Fruit fly (Drosophila melanogaster) whole organism, embryonic: Measurements from ENCODE around the gene Gclm.
A peak's percentile ranks its signal among the peaks of the same experiment; 100 is the strongest.

Experiments
- ATbp ChIP-seq: fragments of 200-800 bp; sonication (Bioruptor generic); optimal IDR thresholded peaks from 2 replicates; lab custom pipeline; 2017; ENCODE audit warnings: missing biosample characterization, mild to moderate bottlenecking, missing genetic modification characterization, missing genetic modification reagents
- Adf1 ChIP-seq: fragments of 200-800 bp; sonication (Bioruptor generic); IDR thresholded peaks from 2 replicates; pipeline ENCODE4 v1.3.6; 2022; ENCODE audit warnings: missing biosample characterization, missing genetic modification characterization
- Atf6 ChIP-seq: fragments of 200-800 bp; sonication (Bioruptor generic); IDR thresholded peaks from 2 replicates; pipeline ENCODE4 v1.3.6; 2022; ENCODE audit warnings: missing biosample characterization, missing genetic modification characterization
- BEAF-32 ChIP-seq: fragments of 200-800 bp; sonication (Bioruptor generic); optimal IDR thresholded peaks from 3 replicates; lab custom pipeline; 2017; ENCODE audit warnings: missing biosample characterization, missing genetic modification characterization, mild to moderate bottlenecking, moderate library complexity, missing genetic modification reagents
- Bgb ChIP-seq: fragments of 200-800 bp; sonication (Bioruptor generic); IDR thresholded peaks from 2 replicates; pipeline ENCODE4 v1.3.6; 2022; ENCODE audit warnings: missing biosample characterization, missing genetic modification characterization; ENCODE audit not compliant: partially characterized antibody
- BtbVII ChIP-seq: fragments of 200-800 bp; sonication (Bioruptor generic); optimal IDR thresholded peaks from 3 replicates; lab custom pipeline; 2017; ENCODE audit warnings: missing biosample characterization, mild to moderate bottlenecking, missing genetic modification characterization
- CG11560 ChIP-seq: fragments of 200-800 bp; sonication (Bioruptor generic); IDR thresholded peaks from 3 replicates; pipeline ENCODE4 v1.3.6; 2022; ENCODE audit warnings: missing biosample characterization, missing genetic modification characterization
- CG14710 ChIP-seq: fragments of 200-800 bp; sonication (Bioruptor generic); optimal IDR thresholded peaks from 3 replicates; lab custom pipeline; 2019; ENCODE audit warnings: missing biosample characterization, mild to moderate bottlenecking, missing genetic modification characterization, moderate library complexity
- CG15479 ChIP-seq: fragments of 200-800 bp; sonication (Bioruptor generic); optimal IDR thresholded peaks from 3 replicates; lab custom pipeline; 2019; ENCODE audit warnings: missing biosample characterization, mild to moderate bottlenecking, missing genetic modification characterization, moderate library complexity
- CG18011 ChIP-seq: fragments of 200-800 bp; sonication (Bioruptor generic); optimal IDR thresholded peaks from 2 replicates; lab custom pipeline; 2017; ENCODE audit warnings: missing biosample characterization, missing genetic modification characterization, mild to moderate bottlenecking, moderate library complexity, missing genotype
- CG2712 ChIP-seq: fragments of 200-800 bp; optimal IDR thresholded peaks from 3 replicates; lab custom pipeline; 2019; ENCODE audit warnings: missing biosample characterization, mild to moderate bottlenecking, missing genetic modification characterization, moderate library complexity
- CG32532 ChIP-seq: fragments of 200-800 bp; sonication (Bioruptor generic); IDR thresholded peaks from 2 replicates; pipeline ENCODE4 v1.3.6; 2022; ENCODE audit warnings: missing biosample characterization, missing genetic modification characterization
- CG3847 ChIP-seq: fragments of 200-800 bp; sonication (Bioruptor generic); IDR thresholded peaks from 2 replicates; pipeline ENCODE4 v1.3.6; 2022; ENCODE audit warnings: missing biosample characterization, missing genetic modification characterization
- CG4360 ChIP-seq: fragments of 200-800 bp; sonication (Bioruptor generic); IDR thresholded peaks from 2 replicates; pipeline ENCODE4 v1.3.6; 2022; ENCODE audit warnings: missing biosample characterization, missing genetic modification characterization
- CG7372 ChIP-seq: fragments of 200-800 bp; sonication (Bioruptor generic); IDR thresholded peaks from 2 replicates; pipeline ENCODE4 v1.3.6; 2022; ENCODE audit warnings: missing biosample characterization, missing genetic modification characterization
- CG8089 ChIP-seq: fragments of 200-800 bp; sonication (Bioruptor generic); optimal IDR thresholded peaks from 3 replicates; lab custom pipeline; 2016; ENCODE audit warnings: missing biosample characterization, missing genetic modification characterization
- CG8290 ChIP-seq, 3 experiments: fragments of 200-800 bp; sonication (Bioruptor generic); optimal IDR thresholded peaks; 2 replicates each; lab custom pipeline; 2016 to 2019; ENCODE audit warnings: missing biosample characterization in 3 of 3, missing genetic modification characterization in 3 of 3, mild to moderate bottlenecking in 2 of 3, moderate library complexity in 1 of 3
- CG9932 ChIP-seq: fragments of 200-800 bp; sonication (Bioruptor generic); IDR thresholded peaks from 2 replicates; pipeline ENCODE4 v1.3.6; 2022; ENCODE audit warnings: missing biosample characterization, missing genetic modification characterization
- Eip74EF ChIP-seq, 2 experiments: fragments of 200-800 bp in 1 of 2; fragments of >200 bp in 1 of 2; sonication (Bioruptor generic) in 1 of 2; optimal IDR thresholded peaks; 2 replicates each; lab custom pipeline; 2017 to 2019; ENCODE audit warnings: missing biosample characterization in 2 of 2, missing genetic modification characterization in 2 of 2, mild to moderate bottlenecking in 1 of 2, moderate library complexity in 1 of 2
- Elba2 ChIP-seq: fragments of 200-800 bp; sonication (Bioruptor generic); optimal IDR thresholded peaks from 3 replicates; lab custom pipeline; 2016; ENCODE audit warnings: missing biosample characterization, missing genetic modification characterization
- Ets65A ChIP-seq: fragments of 200-800 bp; sonication (Bioruptor generic); peaks from one replicate; lab custom pipeline; 2016; ENCODE audit warnings: missing biosample characterization, missing genetic modification characterization
- H2.0 ChIP-seq: fragments of 200-800 bp; sonication (Bioruptor generic); IDR thresholded peaks from 2 replicates; pipeline ENCODE4 v1.3.6; 2022; ENCODE audit warnings: missing biosample characterization, missing genetic modification characterization
- HHEX ChIP-seq: fragments of 200-800 bp; sonication (Bioruptor generic); optimal IDR thresholded peaks from 3 replicates; lab custom pipeline; 2017; ENCODE audit warnings: missing biosample characterization, mild to moderate bottlenecking, missing genetic modification characterization, missing genetic modification reagents
- Med ChIP-seq: fragments of 200-800 bp; sonication (Bioruptor generic); peaks from one replicate; lab custom pipeline; 2016; ENCODE audit warnings: missing biosample characterization, missing genetic modification characterization, mild to moderate bottlenecking, inconsistent platforms, moderate library complexity
- NfI ChIP-seq: fragments of 200-800 bp; sonication (Bioruptor generic); optimal IDR thresholded peaks from 3 replicates; lab custom pipeline; 2018; ENCODE audit warnings: missing biosample characterization, mild to moderate bottlenecking, missing genetic modification characterization, moderate library complexity
- Oaz ChIP-seq: fragments of 200-800 bp; sonication (Bioruptor generic); IDR thresholded peaks from 2 replicates; pipeline ENCODE4 v1.3.6; 2022; ENCODE audit warnings: missing biosample characterization, missing genetic modification characterization
- Ravus ChIP-seq: fragments of 200-800 bp; sonication (Bioruptor generic); IDR thresholded peaks from 2 replicates; pipeline ENCODE4 v1.3.6; 2022; ENCODE audit warnings: missing biosample characterization, missing genetic modification characterization
- Rfx ChIP-seq: fragments of 200-800 bp; sonication (Bioruptor generic); IDR thresholded peaks from 2 replicates; pipeline ENCODE4 v1.3.6; 2022; ENCODE audit warnings: missing biosample characterization, missing genetic modification characterization
- Rx ChIP-seq: fragments of 200-800 bp; sonication (Bioruptor generic); IDR thresholded peaks from 2 replicates; pipeline ENCODE4 v1.3.6; 2022; ENCODE audit warnings: missing biosample characterization, missing genetic modification characterization
- ac ChIP-seq: fragments of 200-800 bp; sonication (Bioruptor generic); optimal IDR thresholded peaks from 3 replicates; lab custom pipeline; 2017; ENCODE audit warnings: missing biosample characterization, mild to moderate bottlenecking, missing genetic modification characterization
- cg ChIP-seq: fragments of 200-800 bp; sonication (Bioruptor generic); optimal IDR thresholded peaks from 3 replicates; lab custom pipeline; 2019; ENCODE audit warnings: missing biosample characterization, mild to moderate bottlenecking, missing genetic modification characterization, moderate library complexity
- chif ChIP-seq, 2 experiments: fragments of 200-800 bp; sonication (Bioruptor generic); optimal IDR thresholded peaks; 3 replicates each; lab custom pipeline; 2016; ENCODE audit warnings: missing biosample characterization in 2 of 2, missing genetic modification characterization in 2 of 2
- da ChIP-seq: fragments of 200-800 bp; sonication (Bioruptor generic); optimal IDR thresholded peaks from 2 replicates; lab custom pipeline; 2016; ENCODE audit warnings: missing biosample characterization, missing genetic modification characterization
- disco-r ChIP-seq: fragments of 200-800 bp; sonication (Bioruptor generic); optimal IDR thresholded peaks from 2 replicates; lab custom pipeline; 2016; ENCODE audit warnings: missing biosample characterization, missing genetic modification characterization
- exex ChIP-seq: fragments of 200-800 bp; sonication (Bioruptor generic); optimal IDR thresholded peaks from 4 replicates; lab custom pipeline; 2018; ENCODE audit warnings: missing biosample characterization, mild to moderate bottlenecking, missing genetic modification characterization, moderate library complexity
- gfzf ChIP-seq: fragments of 200-800 bp; sonication (Bioruptor generic); optimal IDR thresholded peaks from 2 replicates; lab custom pipeline; 2016; ENCODE audit warnings: missing biosample characterization, mild to moderate bottlenecking, missing genetic modification characterization, moderate library complexity
- hkb ChIP-seq, 2 experiments: fragments of 200-800 bp in 1 of 2; fragments of >200 bp in 1 of 2; sonication (Bioruptor generic) in 1 of 2; IDR thresholded peaks in 1 of 2; optimal IDR thresholded peaks in 1 of 2; 2 replicates each; pipeline versions ENCODE4 v1.3.6 to Lab custom; 2017 to 2022; ENCODE audit warnings: missing biosample characterization in 1 of 2, missing genetic modification characterization in 1 of 2
- lbe ChIP-seq: fragments of 200-800 bp; sonication (Bioruptor generic); optimal IDR thresholded peaks from 2 replicates; lab custom pipeline; 2016; ENCODE audit warnings: missing biosample characterization, mild to moderate bottlenecking, missing genetic modification characterization
- nerfin-1 ChIP-seq: fragments of 200-800 bp; sonication (Bioruptor generic); optimal IDR thresholded peaks from 3 replicates; lab custom pipeline; 2019; ENCODE audit warnings: missing biosample characterization, mild to moderate bottlenecking, missing genetic modification characterization, moderate library complexity
- pho ChIP-seq: fragments of 200-800 bp; sonication (Bioruptor generic); optimal IDR thresholded peaks from 2 replicates; lab custom pipeline; 2016; ENCODE audit warnings: missing biosample characterization, missing genetic modification characterization
- row ChIP-seq: fragments of 200-800 bp; sonication (Bioruptor generic); IDR thresholded peaks from 3 replicates; pipeline ENCODE4 v1.3.6; 2022; ENCODE audit warnings: missing biosample characterization, missing genetic modification characterization
- slbo ChIP-seq: fragments of 200-800 bp; sonication (Bioruptor generic); IDR thresholded peaks from 2 replicates; pipeline ENCODE4 v1.3.6; 2022; ENCODE audit warnings: missing biosample characterization, missing genetic modification characterization
- stc ChIP-seq: fragments of 200-800 bp; sonication (Bioruptor generic); IDR thresholded peaks from 2 replicates; pipeline ENCODE4 v1.3.6; 2022; ENCODE audit warnings: missing biosample characterization, missing genetic modification characterization
- ttk ChIP-seq: fragments of 200-800 bp; sonication (Bioruptor generic); IDR thresholded peaks from 2 replicates; pipeline ENCODE4 v2.1.2; 2022; ENCODE audit warnings: missing biosample characterization, missing genetic modification characterization
- vnd ChIP-seq: fragments of 200-800 bp; sonication (Bioruptor generic); IDR thresholded peaks from 3 replicates; pipeline ENCODE4 v1.3.6; 2022; ENCODE audit warnings: missing biosample characterization, missing genetic modification characterization; ENCODE audit not compliant: partially characterized antibody
- wek ChIP-seq: fragments of 200-800 bp; sonication (Bioruptor generic); optimal IDR thresholded peaks from 3 replicates; lab custom pipeline; 2018; ENCODE audit warnings: missing biosample characterization, mild to moderate bottlenecking, missing genetic modification characterization, moderate library complexity
- wor ChIP-seq: fragments of 200-800 bp; sonication (Bioruptor generic); IDR thresholded peaks from 2 replicates; pipeline ENCODE4 v1.3.6; 2022; ENCODE audit warnings: missing biosample characterization, missing genetic modification characterization
- zfh1 ChIP-seq: fragments of 200-800 bp; sonication (Bioruptor generic); IDR thresholded peaks from 3 replicates; pipeline ENCODE4 v1.3.6; 2022; ENCODE audit warnings: missing biosample characterization, missing genetic modification characterization

Gene Gclm

DNA sequence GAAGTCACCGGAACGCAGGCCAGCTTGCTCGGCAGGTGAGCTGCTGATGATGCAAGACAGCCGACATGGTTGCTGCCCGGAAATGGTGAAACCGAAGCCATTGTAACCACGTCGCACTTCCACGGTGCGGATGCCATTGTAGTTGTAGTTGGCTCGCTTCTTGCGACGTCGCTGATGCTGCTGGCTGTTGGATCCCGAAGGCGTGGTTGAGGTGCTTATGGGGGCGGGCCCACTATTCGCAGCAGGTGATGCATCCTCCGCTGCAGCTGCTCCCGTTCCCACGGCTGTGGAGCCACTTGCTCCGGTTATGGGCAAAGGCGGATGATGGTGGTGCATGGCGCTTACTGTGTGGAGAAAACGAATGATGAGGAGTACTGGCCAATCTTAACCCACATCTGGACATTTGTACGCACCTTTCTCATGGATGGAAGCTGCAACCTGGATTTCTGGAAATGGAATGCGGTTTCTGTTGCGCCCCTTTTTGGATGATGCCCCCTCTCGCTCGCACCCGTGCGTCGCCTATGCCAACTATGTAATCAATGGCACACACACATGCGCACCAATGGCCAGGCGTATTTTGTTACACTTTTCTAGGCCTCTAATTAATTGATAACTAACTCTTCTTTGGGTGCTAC lies 47.6 kb downstream of the Gclm start (continued):
- TF ChIP-seq CG11560 (no peak), zfh1 (GFP tag; lab: Robert Waterston, UW) (0 out of 3 replicates have a peak, but pooled peaks have one; percentile 10), ATbp (GFP tag; lab: Kevin White, UChicago) (no peak), Ets65A (GFP tag; lab: Kevin White, UChicago) (peak; percentile 80), CG8089 (GFP tag; lab: Kevin White, UChicago) (no peak), wor (GFP tag; lab: Robert Waterston, UW) (no peak), exex (no peak), ttk (GFP tag; lab: Robert Waterston, UW) (no peak), wek (GFP tag; lab: Kevin White, UChicago) (no peak), row (GFP tag; lab: Robert Waterston, UW) (no peak), HHEX (GFP tag; lab: Kevin White, UChicago) (no peak), CG18011 (no peak), Oaz (GFP tag; lab: Robert Waterston, UW) (no peak), pho (no peak), cg (GFP tag; lab: Kevin White, UChicago) (peak; percentile 82), CG4360 (GFP tag; lab: Robert Waterston, UW) (0 out of 2 replicates have a peak, but pooled peaks have one; percentile 6), Rx (GFP tag; lab: Robert Waterston, UW) (no peak)

DNA sequence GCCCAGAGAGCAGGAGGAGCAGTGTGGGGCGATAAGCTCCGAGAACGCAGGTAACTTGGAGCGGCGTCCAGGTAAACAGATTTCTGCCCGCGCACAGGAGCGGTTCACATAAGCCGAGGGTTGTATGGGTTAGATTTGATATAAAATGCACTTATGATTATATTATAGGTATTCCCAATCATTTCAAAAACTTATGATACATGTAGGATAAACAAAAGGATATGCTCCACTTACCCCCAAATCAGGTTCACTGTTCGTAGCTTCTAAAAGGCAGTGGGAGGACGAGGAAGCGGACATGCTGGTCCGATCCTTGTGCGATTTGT lies 49.8 kb downstream of the Gclm start:
- TF ChIP-seq nerfin-1 (tag; lab: Kevin White, UChicago) (no peak), H2.0 (GFP tag; lab: Robert Waterston, UW) (no peak), gfzf (GFP tag; lab: Kevin White, UChicago) (no peak), CG32532 (GFP tag; lab: Robert Waterston, UW) (peak; percentile 39; the same call in 1 of the 2 replicates), CG2712 (tag; lab: Kevin White, UChicago) (no peak), CG8290 (GFP tag; optimal IDR thresholded peaks at IDR 0.05; lab: Kevin White, UChicago) (no peak), CG8290 (tag; optimal IDR thresholded peaks at IDR 0.05; lab: Kevin White, UChicago) (peak in 1 of 2 experiments; percentile 13), vnd (GFP tag; lab: Robert Waterston, UW) (peak; percentile 6; the same call in 1 of the 3 replicates), CG9932 (peak; percentile 26; the same call in 1 of the 2 replicates), CG15479 (GFP tag; lab: Kevin White, UChicago) (no peak), Bgb (GFP tag; lab: Robert Waterston, UW) (peak; percentile 15; the same call in 1 of the 2 replicates), chif (GFP tag; optimal IDR thresholded peaks at IDR 0.05; lab: Kevin White, UChicago) (no peak), da (GFP tag; lab: Kevin White, UChicago) (no peak), stc (GFP tag; lab: Robert Waterston, UW) (no peak), CG14710 (tag; lab: Kevin White, UChicago) (no peak), Med (peak; percentile 47), disco-r (GFP tag; lab: Kevin White, UChicago) (no peak), Atf6 (GFP tag; lab: Robert Waterston, UW) (no peak), lbe (peak; percentile 8), Elba2 (GFP tag; lab: Kevin White, UChicago) (no peak), CG3847 (GFP tag; lab: Robert Waterston, UW) (no peak), BEAF-32 (GFP tag; lab: Kevin White, UChicago) (no peak), BtbVII (no peak), slbo (GFP tag; lab: Robert Waterston, UW) (peak; percentile 37; the same call in 1 of the 2 replicates), Ravus (GFP tag; lab: Robert Waterston, UW) (no peak), CG7372 (GFP tag; lab: Robert Waterston, UW) (no peak), Adf1 (GFP tag; lab: Robert Waterston, UW) (no peak), hkb (optimal IDR thresholded peaks at IDR 0.05; lab: Kevin White, UChicago) (no peak), hkb (GFP tag; IDR thresholded peaks at IDR 0.05; lab: Robert Waterston, UW) (peak; percentile 24; the same call in 1 of the 2 replicates), Eip74EF (GFP tag; optimal IDR thresholded peaks at IDR 0.05; lab: Kevin White, UChicago) (no peak), ac (GFP tag; lab: Kevin White, UChicago) (no peak), Rfx (GFP tag; lab: Robert Waterston, UW) (0 out of 2 replicates have a peak, but pooled peaks have one; percentile 14), NfI (GFP tag; lab: Kevin White, UChicago) (no peak)
